Fruit fly (Drosophila melanogaster): Measurements from ENCODE around the gene CG32944.

Gene CG32944

DNA sequence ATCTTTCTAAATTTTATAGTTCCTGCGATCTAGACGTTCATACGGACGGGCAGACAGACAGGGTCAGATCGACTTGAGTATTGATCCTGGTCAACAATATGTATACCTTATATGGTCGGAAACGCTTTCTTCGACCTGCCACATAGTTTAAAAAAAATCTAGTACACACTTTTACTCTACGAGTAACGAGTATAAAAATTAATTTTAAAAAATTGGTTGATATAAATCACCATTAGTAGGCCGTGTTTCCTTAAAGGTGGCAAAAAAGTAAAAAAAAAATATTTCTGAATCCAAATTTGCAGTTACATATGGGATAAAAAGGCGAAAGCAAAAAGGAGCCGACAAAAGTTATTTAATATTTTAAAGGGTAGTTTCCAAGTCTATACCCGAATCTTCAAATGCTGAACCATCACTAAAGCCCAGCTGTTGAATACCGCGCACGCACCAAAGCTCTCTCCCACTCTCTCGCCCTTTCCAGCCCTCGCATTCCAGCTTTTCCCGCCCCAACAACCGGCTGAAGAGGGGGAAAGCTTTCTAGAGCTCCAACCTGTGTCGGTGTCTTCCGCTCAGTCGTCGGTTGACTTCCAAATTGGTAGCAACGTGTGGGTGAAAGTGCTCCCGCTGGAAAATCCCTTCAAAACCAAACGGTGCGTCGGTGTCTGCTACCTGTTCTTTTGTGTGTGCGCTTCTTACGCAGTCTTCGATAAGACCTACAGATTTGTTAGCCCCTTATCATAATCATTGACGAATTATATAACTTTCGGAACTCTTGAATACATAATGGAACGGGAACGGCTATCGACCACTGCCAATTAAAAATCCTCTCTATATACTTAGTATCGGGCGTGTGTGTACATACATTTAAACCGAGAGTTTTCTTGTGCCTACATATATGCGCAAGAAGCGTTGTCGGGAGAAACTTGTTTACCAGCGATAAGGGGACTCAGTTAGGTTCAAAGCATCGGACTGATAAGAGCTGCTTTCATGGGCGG, 40.7 kb downstream of the CG32944 start, which contains the start of gene Sfxn1-3:
Sfxn1-3 (plus strand) TSS at position 238 of the 992 bp plus-strand sequence.
- no peak for TF ChIP-seq Sin3A (optimal IDR thresholded peaks at IDR 0.05)
- TF ChIP-seq ttk (optimal IDR thresholded peaks at IDR 0.05): no peak
- no peak for TF ChIP-seq Myc (optimal IDR thresholded peaks at IDR 0.05)
- no peak for TF ChIP-seq psq (optimal IDR thresholded peaks at IDR 0.05)
- TF ChIP-seq h (optimal IDR thresholded peaks at IDR 0.05): no peak
- TF ChIP-seq insv (optimal IDR thresholded peaks at IDR 0.05): no peak

DNA sequence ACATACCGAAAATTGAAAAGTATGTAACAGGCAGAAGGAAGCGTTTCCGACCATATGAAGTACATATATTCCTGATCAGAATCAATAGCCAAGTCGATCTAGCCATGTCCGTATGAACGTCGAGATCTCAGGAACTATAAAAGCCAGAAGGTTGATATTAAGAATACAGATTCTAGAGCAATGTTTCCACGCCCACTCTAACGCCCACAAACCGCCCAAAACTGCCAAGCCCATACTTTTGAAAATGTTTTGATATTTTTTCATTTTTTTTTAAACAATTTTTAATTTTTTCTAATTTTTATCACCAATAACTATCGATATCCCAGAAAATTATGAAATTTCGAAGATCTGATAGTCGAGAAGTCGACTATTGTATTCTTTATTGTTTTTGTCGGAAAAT, 57.4 kb downstream of the CG32944 start:
- TF ChIP-seq psq (optimal IDR thresholded peaks at IDR 0.05) (no peak), ttk (optimal IDR thresholded peaks at IDR 0.05) (no peak), Sin3A (optimal IDR thresholded peaks at IDR 0.05) (no peak)

- no peak for TF ChIP-seq insv (optimal IDR thresholded peaks at IDR 0.05)
- TF ChIP-seq Myc (optimal IDR thresholded peaks at IDR 0.05): no peak
- no peak for TF ChIP-seq h (optimal IDR thresholded peaks at IDR 0.05)
- no peak for TF ChIP-seq psq (optimal IDR thresholded peaks at IDR 0.05)
- no peak for TF ChIP-seq ttk (optimal IDR thresholded peaks at IDR 0.05)
- TF ChIP-seq Sin3A (optimal IDR thresholded peaks at IDR 0.05): no peak
Measured at dm6 chr3R:4360668-4361110, 58.7 kb downstream of the CG32944 start.

dm6 chr3R:4359625-4360024, 59.8 kb downstream of the CG32944 start, which contains the start of gene CG1090:
CG1090 (plus strand) TSS chr3R:4359883.
- TF ChIP-seq Sin3A (optimal IDR thresholded peaks at IDR 0.05) (no peak), Myc (optimal IDR thresholded peaks at IDR 0.05) (no peak), h (optimal IDR thresholded peaks at IDR 0.05) (no peak), insv (optimal IDR thresholded peaks at IDR 0.05) (no peak), psq (optimal IDR thresholded peaks at IDR 0.05) (no peak)
